Fruit fly (Drosophila melanogaster) whole organism, larva: ENCODE data around the gene Coq8.

Experiments
- noc ChIP-seq: fragments of 200-800 bp; sonication (Bioruptor generic); optimal IDR thresholded peaks from 3 replicates; lab custom pipeline; 2019; ENCODE audit warnings: missing biosample characterization, mild to moderate bottlenecking, missing genetic modification characterization, moderate library complexity

Coq8 gene

dm6 chrX:12905901-12906689, 5.2 kb upstream of the Coq8 start, which contains the start of gene CG4404:
TSS of gene CG4404 (minus strand) at chrX:12906018.
- no peak for TF ChIP-seq noc

- no peak for TF ChIP-seq noc
These were observed 4.3 kb upstream of the Coq8 start for dm6 chrX:12905014-12905900.

- TF ChIP-seq noc = no peak
These were observed 2.2 kb upstream of the Coq8 start, which contains the start of gene Flad1 for dm6 chrX:12903099-12903616. TSS of gene Flad1 (minus strand) at chrX:12903516.

- TF ChIP-seq noc = no peak
These were observed 2.3 kb downstream of the Coq8 start, which contains the start of gene CG32650 for dm6 chrX:12898569-12898968. TSS of gene CG32650 (minus strand) at chrX:12898669.

dm6 chrX:12897150-12897549, 3.8 kb downstream of the Coq8 start, which contains the start of gene Pde9:
TSS of gene Pde9 (minus strand) at chrX:12897327.
- TF ChIP-seq noc = no peak

dm6 chrX:12896393-12896792, 4.5 kb downstream of the Coq8 start:
- TF ChIP-seq noc = no peak

- TF ChIP-seq noc = peak; percentile 63
These were observed 5.7 kb downstream of the Coq8 start for dm6 chrX:12895114-12895723.

- TF ChIP-seq noc = no peak
These were observed 6.9 kb downstream of the Coq8 start for dm6 chrX:12893969-12894368.

- TF ChIP-seq noc = no peak
These were observed 9.4 kb downstream of the Coq8 start for dm6 chrX:12891322-12892159.

- TF ChIP-seq noc = no peak
These were observed 10.1 kb downstream of the Coq8 start for dm6 chrX:12890826-12891175.

- TF ChIP-seq noc = no peak
These were observed 10.6 kb downstream of the Coq8 start for dm6 chrX:12890166-12890825.

- TF ChIP-seq noc = no peak
These were observed 11.8 kb downstream of the Coq8 start for dm6 chrX:12889075-12889474.

- TF ChIP-seq noc = no peak
These were observed 13.4 kb downstream of the Coq8 start for dm6 chrX:12887549-12887948.

dm6 chrX:12886543-12886942, 14.4 kb downstream of the Coq8 start:
- TF ChIP-seq noc = no peak

dm6 chrX:12869850-12870249, 31.1 kb downstream of the Coq8 start:
- TF ChIP-seq noc = no peak
